Worm (Caenorhabditis elegans) whole organism, L3 larva: ENCODE data around the gene Y49A3A.3.
A peak's percentile ranks its signal among the peaks of the same experiment; 100 is the strongest.

Source experiments
- R02D3.7 ChIP-seq: fragments of 150-350 bp; optimal IDR thresholded peaks from 2 replicates; lab custom pipeline; 2014; ENCODE audit warnings: missing biosample characterization, missing genetic modification characterization
- ZK546.5 ChIP-seq: sonication (generic microtip); optimal IDR thresholded peaks from 2 replicates; lab custom pipeline; 2017; ENCODE audit warnings: missing biosample characterization, missing genetic modification characterization
- aly-2 ChIP-seq: fragments of 150-350 bp; optimal IDR thresholded peaks from 2 replicates; lab custom pipeline; 2014; ENCODE audit warnings: missing biosample characterization, missing genetic modification characterization
- ceh-16 ChIP-seq: sonication (generic microtip); optimal IDR thresholded peaks from 2 replicates; lab custom pipeline; 2017; ENCODE audit warnings: missing biosample characterization, missing genetic modification characterization
- ceh-82 ChIP-seq: fragments of 150-350 bp; optimal IDR thresholded peaks from 2 replicates; lab custom pipeline; 2014; ENCODE audit warnings: missing biosample characterization, missing genetic modification characterization
- daf-12 ChIP-seq: fragments of 150-350 bp; optimal IDR thresholded peaks from 2 replicates; lab custom pipeline; 2014; ENCODE audit warnings: missing biosample characterization, missing genetic modification reagents, missing genetic modification characterization
- egl-5 ChIP-seq: fragments of 150-350 bp; optimal IDR thresholded peaks from 2 replicates; lab custom pipeline; 2017; ENCODE audit warnings: missing biosample characterization, missing genetic modification reagents, missing genetic modification characterization, inconsistent platforms
- elt-1 ChIP-seq: fragments of 150-350 bp; optimal IDR thresholded peaks from 2 replicates; lab custom pipeline; 2014; ENCODE audit warnings: missing biosample characterization, missing genetic modification characterization
- elt-2 ChIP-seq: sonication (generic microtip); optimal IDR thresholded peaks from 2 replicates; lab custom pipeline; 2016; ENCODE audit warnings: missing genetic modification reagents, mild to moderate bottlenecking, missing genetic modification characterization, missing compliant biosample characterization
- elt-3 ChIP-seq, 3 experiments: fragments of 150-350 bp in 1 of 3; sonication (generic microtip) in 2 of 3; optimal IDR thresholded peaks; 2 replicates in 2 of 3; 4 replicates in 1 of 3; lab custom pipeline; 2014 to 2017; ENCODE audit warnings: missing biosample characterization in 3 of 3, missing genetic modification characterization in 3 of 3
- eor-1 ChIP-seq, 2 experiments: fragments of 150-350 bp; optimal IDR thresholded peaks; 2 replicates each; lab custom pipeline; 2014 to 2018; ENCODE audit warnings: missing biosample characterization in 2 of 2, missing genetic modification characterization in 2 of 2
- fkh-10 ChIP-seq: sonication (generic microtip); optimal IDR thresholded peaks from 2 replicates; lab custom pipeline; 2017; ENCODE audit warnings: missing biosample characterization, missing genetic modification reagents, missing genetic modification characterization
- fkh-2 ChIP-seq: fragments of 150-350 bp; optimal IDR thresholded peaks from 2 replicates; lab custom pipeline; 2014; ENCODE audit warnings: missing biosample characterization, missing genetic modification reagents, missing genetic modification characterization
- fos-1 ChIP-seq: fragments of 150-350 bp; optimal IDR thresholded peaks from 2 replicates; lab custom pipeline; 2014; ENCODE audit warnings: missing biosample characterization, missing genetic modification characterization
- hmg-11 ChIP-seq: sonication (generic microtip); optimal IDR thresholded peaks from 2 replicates; lab custom pipeline; 2016; ENCODE audit warnings: missing genetic modification characterization, missing compliant biosample characterization
- jun-1 ChIP-seq: fragments of 150-350 bp; optimal IDR thresholded peaks from 2 replicates; lab custom pipeline; 2014; ENCODE audit warnings: missing biosample characterization, missing genetic modification reagents, missing genetic modification characterization
- lin-15B ChIP-seq: fragments of 150-350 bp; optimal IDR thresholded peaks from 2 replicates; lab custom pipeline; 2014; ENCODE audit warnings: missing biosample characterization, missing genetic modification characterization
- mdl-1 ChIP-seq: fragments of 150-350 bp; optimal IDR thresholded peaks from 2 replicates; lab custom pipeline; 2014; ENCODE audit warnings: missing biosample characterization, missing genetic modification characterization
- mml-1 ChIP-seq: fragments of 150-350 bp; sonication (generic microtip); optimal IDR thresholded peaks from 3 replicates; lab custom pipeline; 2014; ENCODE audit warnings: missing biosample characterization, missing genetic modification characterization
- nhr-11 ChIP-seq: fragments of 150-350 bp; optimal IDR thresholded peaks from 2 replicates; lab custom pipeline; 2014; ENCODE audit warnings: missing biosample characterization, missing genetic modification characterization
- nhr-237 ChIP-seq: fragments of 150-350 bp; optimal IDR thresholded peaks from 2 replicates; lab custom pipeline; 2014; ENCODE audit warnings: missing biosample characterization, missing genetic modification characterization
- nhr-25 ChIP-seq: sonication (generic microtip); optimal IDR thresholded peaks from 2 replicates; lab custom pipeline; 2017; ENCODE audit warnings: missing biosample characterization, missing genetic modification characterization
- nhr-28 ChIP-seq: fragments of 150-350 bp; optimal IDR thresholded peaks from 2 replicates; lab custom pipeline; 2014; ENCODE audit warnings: missing biosample characterization, missing genetic modification characterization
- nhr-43 ChIP-seq: sonication (generic microtip); optimal IDR thresholded peaks from 2 replicates; lab custom pipeline; 2016; ENCODE audit warnings: mild to moderate bottlenecking, missing genetic modification characterization, missing compliant biosample characterization; ENCODE audit not compliant: poor library complexity, severe bottlenecking
- nhr-67 ChIP-seq: fragments of 150-350 bp; optimal IDR thresholded peaks from 2 replicates; lab custom pipeline; 2014; ENCODE audit warnings: missing biosample characterization, missing genetic modification characterization
- nhr-76 ChIP-seq: fragments of 150-350 bp; sonication (generic microtip); optimal IDR thresholded peaks from 5 replicates; lab custom pipeline; 2014; ENCODE audit warnings: missing biosample characterization, missing genetic modification characterization
- nhr-77 ChIP-seq: fragments of 150-350 bp; optimal IDR thresholded peaks from 2 replicates; lab custom pipeline; 2014; ENCODE audit warnings: missing biosample characterization, missing genetic modification characterization
- pha-4 ChIP-seq: fragments of 150-350 bp; optimal IDR thresholded peaks from 2 replicates; lab custom pipeline; 2014; ENCODE audit warnings: missing biosample characterization, missing genetic modification reagents, missing genetic modification characterization
- pqm-1 ChIP-seq: fragments of 150-350 bp; optimal IDR thresholded peaks from 2 replicates; lab custom pipeline; 2017; ENCODE audit warnings: missing biosample characterization, missing genetic modification characterization, inconsistent platforms
- sea-2 ChIP-seq: fragments of 150-350 bp; sonication (generic microtip); optimal IDR thresholded peaks from 4 replicates; lab custom pipeline; 2014; ENCODE audit warnings: missing biosample characterization, missing genetic modification reagents, missing genetic modification characterization
- skn-1 ChIP-seq: fragments of 150-350 bp; optimal IDR thresholded peaks from 2 replicates; lab custom pipeline; 2014; ENCODE audit warnings: missing biosample characterization, missing genetic modification characterization
- snpc-4 ChIP-seq: fragments of 150-350 bp; optimal IDR thresholded peaks from 2 replicates; lab custom pipeline; 2014; ENCODE audit warnings: missing biosample characterization, missing genetic modification characterization
- tbx-2 ChIP-seq: sonication (generic microtip); optimal IDR thresholded peaks from 2 replicates; lab custom pipeline; 2016; ENCODE audit warnings: mild to moderate bottlenecking, missing genetic modification characterization, missing compliant biosample characterization
- unc-39 ChIP-seq: sonication (generic microtip); optimal IDR thresholded peaks from 4 replicates; lab custom pipeline; 2017; ENCODE audit warnings: missing biosample characterization, missing genetic modification characterization
- unc-62 ChIP-seq: fragments of 150-350 bp; sonication (generic microtip); optimal IDR thresholded peaks from 4 replicates; lab custom pipeline; 2014; ENCODE audit warnings: missing biosample characterization, missing genetic modification reagents, missing genetic modification characterization
- zag-1 ChIP-seq: fragments of 150-350 bp; optimal IDR thresholded peaks from 2 replicates; lab custom pipeline; 2014; ENCODE audit warnings: missing biosample characterization, missing genetic modification characterization
- ztf-4 ChIP-seq: fragments of 150-350 bp; optimal IDR thresholded peaks from 2 replicates; lab custom pipeline; 2014; ENCODE audit warnings: missing biosample characterization, missing genetic modification characterization

Gene Y49A3A.3

DNA sequence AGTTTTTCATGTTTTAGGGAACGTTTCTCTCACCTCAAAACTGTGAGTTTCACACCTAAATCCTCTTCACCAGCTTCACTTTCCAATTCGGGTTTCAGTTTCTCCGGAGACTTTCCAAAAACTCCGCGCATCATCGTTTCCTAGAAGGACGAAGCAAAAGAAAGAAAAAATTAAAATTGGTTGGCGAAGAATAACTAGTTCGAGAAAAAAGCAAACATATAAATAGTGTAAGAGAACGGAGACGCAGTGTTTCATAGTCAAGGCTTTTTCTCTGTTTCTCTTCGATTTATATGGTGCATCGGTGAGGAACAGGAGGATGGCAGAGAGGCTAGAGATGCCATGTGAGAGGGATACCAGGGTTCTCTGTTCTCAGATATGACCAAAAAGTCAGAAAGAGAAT is 31.5 kb upstream of the Y49A3A.3 start, which contains the start of gene F47B8.3 (continued):
- TF ChIP-seq ceh-82 (tag; lab: Kevin White, UChicago) = no peak
- TF ChIP-seq pqm-1 (tag; lab: Kevin White, UChicago) = no peak
- no peak for TF ChIP-seq ztf-4 (tag; lab: Kevin White, UChicago)
- TF ChIP-seq nhr-25 (tag; lab: Kevin White, UChicago) = peak; percentile 45
- no peak for TF ChIP-seq fkh-10
- no peak for TF ChIP-seq nhr-43 (tag; lab: Kevin White, UChicago)
- TF ChIP-seq nhr-67 = no peak
- no peak for TF ChIP-seq nhr-28 (tag; lab: Kevin White, UChicago)
- TF ChIP-seq tbx-2 (tag; lab: Kevin White, UChicago) = no peak
- TF ChIP-seq hmg-11 = peak; percentile 43
- no peak for TF ChIP-seq mml-1 (tag; lab: Kevin White, UChicago)
- TF ChIP-seq ZK546.5 = no peak
- peak; percentile 15 for TF ChIP-seq lin-15B (tag; lab: Kevin White, UChicago)
- no peak for TF ChIP-seq fkh-2 (tag; lab: Kevin White, UChicago)
- no peak for TF ChIP-seq nhr-77 (tag; lab: Kevin White, UChicago)
- TF ChIP-seq mdl-1 (tag; lab: Kevin White, UChicago) = no peak
- peak; percentile 63 for TF ChIP-seq pha-4
- TF ChIP-seq nhr-11 = no peak
- TF ChIP-seq aly-2 (tag; lab: Kevin White, UChicago) = no peak

DNA sequence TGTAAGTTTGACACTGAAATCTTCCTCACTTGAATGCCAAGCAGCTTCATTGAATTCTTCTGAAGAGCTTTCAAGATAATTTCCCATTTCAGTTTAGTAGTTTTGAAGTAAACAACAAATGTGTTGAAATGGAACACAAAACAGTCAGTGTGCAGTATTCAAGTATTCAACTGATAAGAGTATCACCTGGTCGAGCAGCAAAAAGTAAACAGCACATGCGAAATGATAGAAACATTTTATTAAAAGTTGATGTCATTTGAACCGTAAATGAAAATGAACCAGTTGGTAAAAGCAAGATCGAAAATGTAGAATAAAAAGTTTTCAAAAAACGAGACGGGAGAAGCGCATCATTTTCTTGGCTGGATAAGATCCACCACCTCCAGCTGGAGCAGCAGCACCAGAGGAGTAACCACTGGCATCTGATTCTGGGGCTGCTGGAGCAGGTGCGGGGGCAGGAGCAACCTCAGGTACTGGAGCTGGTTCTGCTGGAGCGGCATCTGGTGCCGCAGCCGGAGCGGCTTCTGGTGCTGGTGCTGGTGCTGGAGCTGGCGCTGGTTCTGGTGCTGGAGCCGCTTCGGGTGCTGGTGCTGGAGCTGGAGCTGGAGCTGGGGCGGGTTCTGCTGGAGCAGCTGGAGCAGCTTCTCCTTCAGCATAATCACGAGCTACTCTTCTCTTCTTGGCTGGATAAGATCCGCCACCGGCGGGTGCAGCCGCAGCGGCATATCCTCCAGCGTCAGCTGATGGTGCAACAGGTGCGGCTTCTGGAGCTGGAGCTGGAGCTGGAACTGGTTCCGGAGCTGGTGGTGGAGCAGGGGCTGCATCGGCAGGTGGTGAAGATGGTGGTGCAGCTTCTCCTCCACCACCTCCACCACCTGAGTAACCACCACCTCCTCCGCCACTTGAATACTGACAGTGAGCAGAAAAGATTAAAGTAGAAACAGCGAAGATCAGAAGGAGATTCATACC is 29.4 kb upstream of the Y49A3A.3 start, which contains the start of the genes F47B8.4 and F47B8.18:
F47B8.4 (minus strand) TSS at position 172 of the 966 bp plus-strand sequence.
F47B8.18 (minus strand) TSS at position 963 of the 966 bp plus-strand sequence.
- TF ChIP-seq elt-2 (tag; lab: Kevin White, UChicago) = peak; percentile 69
- peak; percentile 90 for TF ChIP-seq pha-4
- no peak for TF ChIP-seq ztf-4 (tag; lab: Kevin White, UChicago)
- TF ChIP-seq R02D3.7 (tag; lab: Kevin White, UChicago) = no peak
- no peak for TF ChIP-seq tbx-2 (tag; lab: Kevin White, UChicago)
- no peak for TF ChIP-seq nhr-43 (tag; lab: Kevin White, UChicago)
- no peak for TF ChIP-seq nhr-67
- TF ChIP-seq unc-62 (GFP tag; lab: Kevin White, UChicago) = no peak
- no peak for TF ChIP-seq nhr-237 (tag; lab: Kevin White, UChicago)
- no peak for TF ChIP-seq daf-12 (tag; lab: Kevin White, UChicago)
- TF ChIP-seq sea-2 (GFP tag; lab: Kevin White, UChicago) = no peak
- TF ChIP-seq pqm-1 (tag; lab: Kevin White, UChicago) = peak; percentile 59
- TF ChIP-seq nhr-28 (tag; lab: Kevin White, UChicago) = no peak
- no peak for TF ChIP-seq zag-1 (tag; lab: Kevin White, UChicago)
- TF ChIP-seq mml-1 (tag; lab: Kevin White, UChicago) = no peak
- no peak for TF ChIP-seq fos-1
- no peak for TF ChIP-seq elt-3 (tag; optimal IDR thresholded peaks at IDR 0.05; lab: Kevin White, UChicago)
- TF ChIP-seq nhr-11 = no peak
- no peak for TF ChIP-seq jun-1 (tag; lab: Kevin White, UChicago)
- TF ChIP-seq skn-1 (tag; lab: Kevin White, UChicago) = no peak
- TF ChIP-seq lin-15B (tag; lab: Kevin White, UChicago) = no peak

DNA sequence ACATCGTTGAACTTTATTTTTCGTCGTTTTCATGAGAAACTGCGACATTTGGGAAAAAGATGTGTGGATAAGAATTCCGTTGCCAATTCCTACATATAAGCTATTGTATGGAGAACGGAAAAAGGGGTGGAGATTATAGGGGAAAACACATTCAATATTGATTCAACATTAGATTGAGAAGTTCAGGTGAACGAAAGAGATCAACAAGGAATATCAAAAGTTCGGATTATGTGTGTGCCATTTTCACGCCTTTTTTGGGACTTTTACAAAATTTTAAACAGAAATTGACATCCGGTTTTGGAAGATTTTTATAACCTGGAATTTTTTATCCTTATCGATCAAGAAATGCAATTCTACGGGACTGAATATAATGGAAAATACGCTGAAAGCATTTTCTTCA is 26.4 kb upstream of the Y49A3A.3 start, which contains the start of gene F47B8.5:
F47B8.5 (minus strand) TSS at position 101 of the 400 bp plus-strand sequence.
- TF ChIP-seq mml-1 (tag; lab: Kevin White, UChicago) (no peak), lin-15B (tag; lab: Kevin White, UChicago) (no peak), egl-5 (tag; lab: Kevin White, UChicago) (no peak), nhr-77 (tag; lab: Kevin White, UChicago) (no peak), fkh-10 (no peak), pqm-1 (tag; lab: Kevin White, UChicago) (no peak), unc-39 (tag; lab: Kevin White, UChicago) (no peak), elt-1 (tag; lab: Kevin White, UChicago) (no peak), pha-4 (no peak), nhr-11 (no peak), nhr-28 (tag; lab: Kevin White, UChicago) (no peak), ceh-16 (tag; lab: Kevin White, UChicago) (no peak), eor-1 (tag; optimal IDR thresholded peaks at IDR 0.05; lab: Kevin White, UChicago) (no peak), nhr-237 (tag; lab: Kevin White, UChicago) (no peak), nhr-76 (tag; lab: Kevin White, UChicago) (no peak), snpc-4 (tag; lab: Kevin White, UChicago) (no peak), mdl-1 (tag; lab: Kevin White, UChicago) (no peak)
- TF ChIP-seq, all 47 proteins: peak for 0
